Fruit fly (Drosophila melanogaster) whole organism, embryonic: ENCODE measurements around the gene CG15283.
A peak's percentile ranks its signal among the peaks of the same experiment; 100 is the strongest.

Experiments
- Bteb2 ChIP-seq: fragments of 200-800 bp; sonication (Bioruptor generic); optimal IDR thresholded peaks from 2 replicates; lab custom pipeline; 2016; ENCODE audit warnings: missing biosample characterization, missing genetic modification characterization
- CG10209 ChIP-seq: fragments of 200-800 bp; sonication (Bioruptor generic); optimal IDR thresholded peaks from 3 replicates; lab custom pipeline; 2017; ENCODE audit warnings: missing biosample characterization, mild to moderate bottlenecking, missing genetic modification characterization, missing genetic modification reagents
- CG11504 ChIP-seq: fragments of 200-800 bp; sonication (Bioruptor generic); optimal IDR thresholded peaks from 3 replicates; lab custom pipeline; 2019; ENCODE audit warnings: missing biosample characterization, mild to moderate bottlenecking, missing genetic modification characterization, moderate library complexity
- CG12236 ChIP-seq: fragments of 200-800 bp; sonication (Bioruptor generic); optimal IDR thresholded peaks from 2 replicates; lab custom pipeline; 2016; ENCODE audit warnings: missing biosample characterization, missing genetic modification characterization
- CG12744 ChIP-seq: fragments of 200-800 bp; sonication (Bioruptor generic); optimal IDR thresholded peaks from 2 replicates; lab custom pipeline; 2016; ENCODE audit warnings: missing biosample characterization, missing genetic modification characterization
- CG13296 ChIP-seq: fragments of 200-800 bp; sonication (Bioruptor generic); optimal IDR thresholded peaks from 3 replicates; lab custom pipeline; 2018; ENCODE audit warnings: missing biosample characterization, mild to moderate bottlenecking, missing genetic modification characterization
- CG13624 ChIP-seq: fragments of 200-800 bp; sonication (Bioruptor generic); optimal IDR thresholded peaks from 2 replicates; lab custom pipeline; 2016; ENCODE audit warnings: missing biosample characterization, missing genetic modification characterization
- CG15601 ChIP-seq: fragments of 200-800 bp; sonication (Bioruptor generic); optimal IDR thresholded peaks from 3 replicates; lab custom pipeline; 2019; ENCODE audit warnings: missing biosample characterization, mild to moderate bottlenecking, missing genetic modification characterization, moderate library complexity
- CG1602 ChIP-seq: fragments of 200-800 bp; sonication (Bioruptor generic); optimal IDR thresholded peaks from 3 replicates; lab custom pipeline; 2016; ENCODE audit warnings: missing biosample characterization, missing genetic modification characterization
- CG16863 ChIP-seq: fragments of 200-800 bp; sonication (Bioruptor generic); optimal IDR thresholded peaks from 3 replicates; lab custom pipeline; 2016; ENCODE audit warnings: missing biosample characterization, missing genetic modification characterization
- CG2116 ChIP-seq: fragments of 200-800 bp; sonication (Bioruptor generic); optimal IDR thresholded peaks from 3 replicates; lab custom pipeline; 2018; ENCODE audit warnings: missing biosample characterization, mild to moderate bottlenecking, missing genetic modification characterization
- CG30403 ChIP-seq: fragments of 200-800 bp; sonication (Bioruptor generic); optimal IDR thresholded peaks from 3 replicates; lab custom pipeline; 2016; ENCODE audit warnings: missing biosample characterization, missing genetic modification characterization
- CG6175 ChIP-seq: fragments of 200-800 bp; sonication (Bioruptor generic); IDR thresholded peaks from 3 replicates; pipeline ENCODE4 v1.3.6; 2022; ENCODE audit warnings: missing biosample characterization, missing genetic modification characterization
- CG6254 ChIP-seq: fragments of 200-800 bp; sonication (Bioruptor generic); optimal IDR thresholded peaks from 3 replicates; lab custom pipeline; 2017; ENCODE audit warnings: mild to moderate bottlenecking, missing biosample characterization, missing genetic modification reagents, missing genetic modification characterization
- CG6272 ChIP-seq: fragments of 200-800 bp; sonication (Bioruptor generic); IDR thresholded peaks from 2 replicates; pipeline ENCODE4 v1.3.6; 2022; ENCODE audit warnings: missing biosample characterization, missing genetic modification characterization
- CG6791 ChIP-seq: fragments of 200-800 bp; sonication (Bioruptor generic); IDR thresholded peaks from 3 replicates; pipeline ENCODE4 v1.3.6; 2022; ENCODE audit warnings: missing biosample characterization, missing genetic modification characterization; ENCODE audit not compliant: partially characterized antibody
- CG7928 ChIP-seq: fragments of 200-800 bp; sonication (Bioruptor generic); optimal IDR thresholded peaks from 2 replicates; lab custom pipeline; 2017; ENCODE audit warnings: missing biosample characterization, mild to moderate bottlenecking, missing genetic modification characterization
- CG8089 ChIP-seq: fragments of 200-800 bp; sonication (Bioruptor generic); optimal IDR thresholded peaks from 3 replicates; lab custom pipeline; 2016; ENCODE audit warnings: missing biosample characterization, missing genetic modification characterization
- CG9215 ChIP-seq: fragments of 200-800 bp; sonication (Bioruptor generic); IDR thresholded peaks from 2 replicates; pipeline ENCODE4 v1.3.6; 2022; ENCODE audit warnings: missing biosample characterization, missing genetic modification characterization
- CG9876 ChIP-seq: fragments of 200-800 bp; sonication (Bioruptor generic); optimal IDR thresholded peaks from 2 replicates; lab custom pipeline; 2016; ENCODE audit warnings: missing biosample characterization, missing genetic modification characterization
- D19A ChIP-seq: fragments of 200-800 bp; optimal IDR thresholded peaks from 3 replicates; lab custom pipeline; 2019; ENCODE audit warnings: missing biosample characterization, mild to moderate bottlenecking, missing genetic modification characterization, moderate library complexity
- Dad ChIP-seq: fragments of 200-800 bp; sonication (Bioruptor generic); optimal IDR thresholded peaks from 3 replicates; lab custom pipeline; 2016; ENCODE audit warnings: missing biosample characterization, missing genetic modification characterization
- Dll ChIP-seq: fragments of 200-800 bp; sonication (Bioruptor generic); IDR thresholded peaks from 4 replicates; pipeline ENCODE4 v1.3.6; 2022; ENCODE audit warnings: missing biosample characterization, missing genetic modification characterization; ENCODE audit not compliant: partially characterized antibody
- Doc3 ChIP-seq: fragments of 200-800 bp; sonication (Bioruptor generic); IDR thresholded peaks from 3 replicates; pipeline ENCODE4 v1.3.6; 2022; ENCODE audit warnings: missing biosample characterization, missing genetic modification characterization; ENCODE audit not compliant: partially characterized antibody
- Fer1 ChIP-seq: fragments of 200-800 bp; sonication (Bioruptor generic); optimal IDR thresholded peaks from 2 replicates; lab custom pipeline; 2017; ENCODE audit warnings: missing biosample characterization, mild to moderate bottlenecking, missing genetic modification characterization
- HLH4C ChIP-seq: fragments of 200-800 bp; sonication (Bioruptor generic); IDR thresholded peaks from 3 replicates; pipeline ENCODE4 v1.3.6; 2022; ENCODE audit warnings: missing biosample characterization, missing genetic modification characterization; ENCODE audit not compliant: partially characterized antibody
- PHDP ChIP-seq: fragments of 200-800 bp; sonication (Bioruptor generic); optimal IDR thresholded peaks from 3 replicates; lab custom pipeline; 2018; ENCODE audit warnings: missing biosample characterization, mild to moderate bottlenecking, missing genetic modification characterization, moderate library complexity
- Poxn ChIP-seq: fragments of 200-800 bp; sonication (Bioruptor generic); IDR thresholded peaks from 2 replicates; pipeline ENCODE4 v1.3.6; 2022; ENCODE audit warnings: missing biosample characterization, missing genetic modification characterization
- Sox100B ChIP-seq: fragments of 200-800 bp; sonication (Bioruptor generic); optimal IDR thresholded peaks from 3 replicates; lab custom pipeline; 2018; ENCODE audit warnings: missing biosample characterization, mild to moderate bottlenecking, missing genetic modification characterization
- bbx ChIP-seq: fragments of 200-800 bp; sonication (Bioruptor generic); IDR thresholded peaks from 2 replicates; pipeline ENCODE4 v1.3.6; 2022; ENCODE audit warnings: missing biosample characterization, missing genetic modification characterization; ENCODE audit not compliant: partially characterized antibody
- br ChIP-seq: fragments of >200 bp; optimal IDR thresholded peaks from 2 replicates; lab custom pipeline; 2017
- dimm ChIP-seq: fragments of 200-800 bp; sonication (Bioruptor generic); IDR thresholded peaks from 2 replicates; pipeline ENCODE4 v1.3.6; 2022; ENCODE audit warnings: missing biosample characterization, missing genetic modification characterization
- dmrt11E ChIP-seq: fragments of 200-800 bp; sonication (Bioruptor generic); optimal IDR thresholded peaks from 3 replicates; lab custom pipeline; 2018; ENCODE audit warnings: missing biosample characterization, mild to moderate bottlenecking, missing genetic modification characterization, moderate library complexity
- dpn ChIP-seq, 2 experiments: fragments of 200-800 bp; sonication (Bioruptor generic); optimal IDR thresholded peaks; 3 replicates each; lab custom pipeline; 2016; ENCODE audit warnings: missing biosample characterization in 2 of 2, missing genetic modification characterization in 2 of 2
- dysf ChIP-seq: fragments of 200-800 bp; sonication (Bioruptor generic); IDR thresholded peaks from 3 replicates; pipeline ENCODE4 v1.3.6; 2022; ENCODE audit warnings: missing biosample characterization, missing genetic modification characterization
- fd64A ChIP-seq: fragments of 200-800 bp; sonication (Bioruptor generic); optimal IDR thresholded peaks from 3 replicates; lab custom pipeline; 2018; ENCODE audit warnings: missing biosample characterization, mild to moderate bottlenecking, missing genetic modification characterization
- hb ChIP-seq: fragments of 200-800 bp; sonication (Bioruptor generic); IDR thresholded peaks from 3 replicates; pipeline ENCODE4 v1.3.6; 2022; ENCODE audit warnings: missing biosample characterization, missing genetic modification characterization; ENCODE audit not compliant: partially characterized antibody
- lola ChIP-seq, 3 experiments: fragments of >200 bp in 2 of 3; fragments of 200-800 bp in 1 of 3; sonication (Bioruptor generic) in 1 of 3; optimal IDR thresholded peaks; 2 replicates each; lab custom pipeline; 2017 to 2019; ENCODE audit warnings: missing biosample characterization in 3 of 3, missing genetic modification characterization in 3 of 3, mild to moderate bottlenecking in 1 of 3, moderate library complexity in 1 of 3
- maf-S ChIP-seq: fragments of 200-800 bp; sonication (Bioruptor generic); optimal IDR thresholded peaks from 2 replicates; lab custom pipeline; 2016; ENCODE audit warnings: missing biosample characterization, missing genetic modification characterization
- nau ChIP-seq: fragments of 200-800 bp; sonication (Bioruptor generic); optimal IDR thresholded peaks from 3 replicates; lab custom pipeline; 2017; ENCODE audit warnings: missing biosample characterization, mild to moderate bottlenecking, missing genetic modification characterization, missing genetic modification reagents
- pita ChIP-seq: fragments of 200-800 bp; sonication (Bioruptor generic); optimal IDR thresholded peaks from 2 replicates; lab custom pipeline; 2017; ENCODE audit warnings: missing biosample characterization, mild to moderate bottlenecking, missing genetic modification characterization
- prd ChIP-seq, 3 experiments: fragments of >200 bp in 2 of 3; fragments of 200-800 bp in 1 of 3; sonication (Bioruptor generic) in 1 of 3; optimal IDR thresholded peaks in 2 of 3; IDR thresholded peaks in 1 of 3; 2 replicates in 2 of 3; 3 replicates in 1 of 3; pipeline versions ENCODE4 v1.3.6 to Lab custom; 2017 to 2022; ENCODE audit warnings: missing biosample characterization in 1 of 3, missing genetic modification characterization in 1 of 3
- rib ChIP-seq: fragments of 200-800 bp; sonication (Bioruptor generic); IDR thresholded peaks from 2 replicates; pipeline ENCODE4 v1.3.6; 2022; ENCODE audit warnings: missing biosample characterization, missing genetic modification characterization
- scrt ChIP-seq: fragments of 200-800 bp; sonication (Bioruptor generic); optimal IDR thresholded peaks from 2 replicates; lab custom pipeline; 2018; ENCODE audit warnings: missing biosample characterization, mild to moderate bottlenecking, missing genetic modification characterization, moderate library complexity
- sima ChIP-seq: fragments of 200-800 bp; sonication (Bioruptor generic); optimal IDR thresholded peaks from 2 replicates; lab custom pipeline; 2016; ENCODE audit warnings: missing biosample characterization, missing genetic modification characterization
- stwl ChIP-seq: fragments of 200-800 bp; sonication (Bioruptor generic); optimal IDR thresholded peaks from 3 replicates; lab custom pipeline; 2018; ENCODE audit warnings: missing biosample characterization, mild to moderate bottlenecking, missing genetic modification characterization, moderate library complexity
- sug ChIP-seq: fragments of 200-800 bp; optimal IDR thresholded peaks from 2 replicates; lab custom pipeline; 2019; ENCODE audit warnings: missing biosample characterization, mild to moderate bottlenecking, missing genetic modification characterization, moderate library complexity
- tin ChIP-seq: fragments of 200-800 bp; sonication (Bioruptor generic); optimal IDR thresholded peaks from 3 replicates; lab custom pipeline; 2016; ENCODE audit warnings: missing biosample characterization, missing genetic modification characterization
- vvl ChIP-seq: fragments of 200-800 bp; sonication (Bioruptor generic); IDR thresholded peaks from 2 replicates; pipeline ENCODE4 v1.3.6; 2022; ENCODE audit warnings: missing biosample characterization, missing genetic modification characterization
- z ChIP-seq: fragments of 200-800 bp; sonication (Bioruptor generic); IDR thresholded peaks from 3 replicates; pipeline ENCODE4 v1.3.6; 2022; ENCODE audit warnings: missing biosample characterization, missing genetic modification characterization
- zfh1 ChIP-seq: fragments of 200-800 bp; sonication (Bioruptor generic); IDR thresholded peaks from 3 replicates; pipeline ENCODE4 v1.3.6; 2022; ENCODE audit warnings: missing biosample characterization, missing genetic modification characterization

Gene CG15283

dm6 chr2L:14410331-14410730, 40.4 kb downstream of the CG15283 start (continued):
- TF ChIP-seq sima: no peak
- TF ChIP-seq pita (GFP tag; lab: Kevin White, UChicago): no peak
- TF ChIP-seq HLH4C (GFP tag; lab: Robert Waterston, UW): no peak
- TF ChIP-seq tin (GFP tag; lab: Kevin White, UChicago): no peak
- TF ChIP-seq CG13296 (GFP tag; lab: Kevin White, UChicago): no peak
- no peak for TF ChIP-seq CG15601
- no peak for TF ChIP-seq maf-S (GFP tag; lab: Kevin White, UChicago)
- no peak for TF ChIP-seq dysf (GFP tag; lab: Robert Waterston, UW)
- no peak for TF ChIP-seq Doc3 (GFP tag; lab: Robert Waterston, UW)
- TF ChIP-seq Dll (GFP tag; lab: Robert Waterston, UW): 0 out of 4 replicates have a peak, but pooled peaks have one; percentile 12
- TF ChIP-seq CG6175 (GFP tag; lab: Robert Waterston, UW): no peak
- TF ChIP-seq dpn (GFP tag; optimal IDR thresholded peaks at IDR 0.05; lab: Kevin White, UChicago): no peak
- no peak for TF ChIP-seq Poxn
- TF ChIP-seq PHDP (tag; lab: Kevin White, UChicago): no peak
- TF ChIP-seq stwl (tag; lab: Kevin White, UChicago): peak; percentile 37
- TF ChIP-seq Sox100B: no peak
- TF ChIP-seq rib: peak; percentile 58; the same call in 1 of the 2 replicates
- no peak for TF ChIP-seq CG2116 (GFP tag; lab: Kevin White, UChicago)
- TF ChIP-seq sug: peak; percentile 19
- TF ChIP-seq lola (GFP tag; optimal IDR thresholded peaks at IDR 0.05; lab: Kevin White, UChicago): no peak
- no peak for TF ChIP-seq CG6272 (GFP tag; lab: Robert Waterston, UW)
- TF ChIP-seq zfh1 (GFP tag; lab: Robert Waterston, UW): no peak
- 0 out of 3 replicates have a peak, but pooled peaks have one; percentile 11 for TF ChIP-seq CG6791 (GFP tag; lab: Robert Waterston, UW)
- no peak for TF ChIP-seq CG12236 (GFP tag; lab: Kevin White, UChicago)
- no peak for TF ChIP-seq CG7928 (GFP tag; lab: Kevin White, UChicago)
- no peak for TF ChIP-seq CG13624 (GFP tag; lab: Kevin White, UChicago)
- peak; percentile 39 for TF ChIP-seq nau (GFP tag; lab: Kevin White, UChicago)
- TF ChIP-seq Fer1: no peak
- no peak for TF ChIP-seq CG10209 (GFP tag; lab: Kevin White, UChicago)
- no peak for TF ChIP-seq scrt (GFP tag; lab: Kevin White, UChicago)
- 0 out of 3 replicates have a peak, but pooled peaks have one; percentile 57 for TF ChIP-seq z
- TF ChIP-seq vvl (GFP tag; lab: Robert Waterston, UW): peak; percentile 71
- no peak for TF ChIP-seq dimm
- no peak for TF ChIP-seq CG12744 (GFP tag; lab: Kevin White, UChicago)
- no peak for TF ChIP-seq dmrt11E (tag; lab: Kevin White, UChicago)
- no peak for TF ChIP-seq Bteb2 (GFP tag; lab: Kevin White, UChicago)
- no peak for TF ChIP-seq CG9876 (GFP tag; lab: Kevin White, UChicago)
- TF ChIP-seq CG8089 (GFP tag; lab: Kevin White, UChicago): no peak
- no peak for TF ChIP-seq D19A (tag; lab: Kevin White, UChicago)
- TF ChIP-seq fd64A (GFP tag; lab: Kevin White, UChicago): peak; percentile 6
- no peak for TF ChIP-seq Dad (GFP tag; lab: Kevin White, UChicago)
- no peak for TF ChIP-seq hb (GFP tag; lab: Robert Waterston, UW)
- TF ChIP-seq CG16863 (GFP tag; lab: Kevin White, UChicago): no peak
- TF ChIP-seq bbx (GFP tag; lab: Robert Waterston, UW): peak; percentile 56
- TF ChIP-seq CG30403: no peak
- no peak for TF ChIP-seq CG1602 (GFP tag; lab: Kevin White, UChicago)
- no peak for TF ChIP-seq br (lab: Kevin White, UChicago)
- no peak for TF ChIP-seq CG6254 (GFP tag; lab: Kevin White, UChicago)
- TF ChIP-seq CG11504 (tag; lab: Kevin White, UChicago): no peak
- TF ChIP-seq CG9215 (GFP tag; lab: Robert Waterston, UW): no peak
- no peak for TF ChIP-seq prd (optimal IDR thresholded peaks at IDR 0.05; lab: Kevin White, UChicago)
- TF ChIP-seq prd (GFP tag; IDR thresholded peaks at IDR 0.05; lab: Robert Waterston, UW): no peak
